Fruit fly (Drosophila melanogaster) whole organism, embryonic: ENCODE data around the gene Drs.

Experiments
- ATbp ChIP-seq: fragments of 200-800 bp; sonication (Bioruptor generic); optimal IDR thresholded peaks from 2 replicates; lab custom pipeline; 2017; ENCODE audit warnings: missing biosample characterization, mild to moderate bottlenecking, missing genetic modification characterization, missing genetic modification reagents
- Abd-B ChIP-seq: fragments of 200-800 bp; sonication (Bioruptor generic); optimal IDR thresholded peaks from 2 replicates; lab custom pipeline; 2018; ENCODE audit warnings: missing biosample characterization, mild to moderate bottlenecking, missing genetic modification characterization, moderate library complexity
- Ada2b ChIP-seq: fragments of 200-800 bp; sonication (Bioruptor generic); IDR thresholded peaks from 2 replicates; pipeline ENCODE4 v1.3.6; 2022; ENCODE audit warnings: missing biosample characterization, missing genetic modification characterization
- B-H2 ChIP-seq: fragments of 200-800 bp; sonication (Bioruptor generic); optimal IDR thresholded peaks from 2 replicates; lab custom pipeline; 2018; ENCODE audit warnings: missing biosample characterization, mild to moderate bottlenecking, missing genetic modification characterization
- CG10147 ChIP-seq: fragments of 200-800 bp; sonication (Bioruptor generic); optimal IDR thresholded peaks from 2 replicates; lab custom pipeline; 2019; ENCODE audit warnings: missing biosample characterization, mild to moderate bottlenecking, missing genetic modification characterization, moderate library complexity
- CG10209 ChIP-seq: fragments of 200-800 bp; sonication (Bioruptor generic); optimal IDR thresholded peaks from 3 replicates; lab custom pipeline; 2017; ENCODE audit warnings: missing biosample characterization, mild to moderate bottlenecking, missing genetic modification characterization, missing genetic modification reagents
- CG11560 ChIP-seq: fragments of 200-800 bp; sonication (Bioruptor generic); IDR thresholded peaks from 3 replicates; pipeline ENCODE4 v1.3.6; 2022; ENCODE audit warnings: missing biosample characterization, missing genetic modification characterization
- CG12071 ChIP-seq: fragments of 200-800 bp; sonication (Bioruptor generic); optimal IDR thresholded peaks from 3 replicates; lab custom pipeline; 2018; ENCODE audit warnings: missing biosample characterization, mild to moderate bottlenecking, missing genetic modification characterization
- CG13775 ChIP-seq: fragments of 200-800 bp; sonication (Bioruptor generic); optimal IDR thresholded peaks from 3 replicates; lab custom pipeline; 2017; ENCODE audit warnings: missing biosample characterization, mild to moderate bottlenecking, missing genetic modification characterization
- CG13894 ChIP-seq: fragments of 200-800 bp; sonication (Bioruptor generic); optimal IDR thresholded peaks from 3 replicates; lab custom pipeline; 2018; ENCODE audit warnings: missing biosample characterization, mild to moderate bottlenecking, missing genetic modification characterization, moderate library complexity
- CG14014 ChIP-seq: fragments of 200-800 bp; sonication (Bioruptor generic); IDR thresholded peaks from 2 replicates; pipeline ENCODE4 v1.3.6; 2022; ENCODE audit warnings: missing biosample characterization, missing genetic modification characterization
- CG14441 ChIP-seq: fragments of 200-800 bp; sonication (Bioruptor generic); IDR thresholded peaks from 2 replicates; pipeline ENCODE4 v1.3.6; 2022; ENCODE audit warnings: missing biosample characterization, missing genetic modification characterization
- CG15269 ChIP-seq: fragments of 200-800 bp; sonication (Bioruptor generic); optimal IDR thresholded peaks from 2 replicates; lab custom pipeline; 2018; ENCODE audit warnings: missing biosample characterization, mild to moderate bottlenecking, missing genetic modification characterization, moderate library complexity
- CG17912 ChIP-seq: fragments of 200-800 bp; sonication (Bioruptor generic); optimal IDR thresholded peaks from 2 replicates; lab custom pipeline; 2018; ENCODE audit warnings: missing biosample characterization, mild to moderate bottlenecking, missing genetic modification characterization
- CG1832 ChIP-seq: fragments of 200-800 bp; sonication (Bioruptor generic); optimal IDR thresholded peaks from 2 replicates; lab custom pipeline; 2017; ENCODE audit warnings: missing biosample characterization, mild to moderate bottlenecking, missing genetic modification characterization, inconsistent platforms
- CG2120 ChIP-seq: fragments of 200-800 bp; sonication (Bioruptor generic); optimal IDR thresholded peaks from 3 replicates; lab custom pipeline; 2016; ENCODE audit warnings: missing biosample characterization, missing genetic modification characterization
- CG3065 ChIP-seq: fragments of 200-800 bp; sonication (Bioruptor generic); optimal IDR thresholded peaks from 2 replicates; lab custom pipeline; 2016; ENCODE audit warnings: missing biosample characterization, missing genetic modification characterization
- CG33557 ChIP-seq: fragments of 200-800 bp; sonication (Bioruptor generic); optimal IDR thresholded peaks from 2 replicates; lab custom pipeline; 2019; ENCODE audit warnings: missing biosample characterization, mild to moderate bottlenecking, missing genetic modification characterization, moderate library complexity
- CG3838 ChIP-seq: fragments of 200-800 bp; sonication (Bioruptor generic); optimal IDR thresholded peaks from 3 replicates; lab custom pipeline; 2016; ENCODE audit warnings: missing biosample characterization, missing genetic modification characterization
- CG42726 ChIP-seq: fragments of 200-800 bp; sonication (Bioruptor generic); IDR thresholded peaks from 2 replicates; pipeline ENCODE4 v1.3.6; 2022; ENCODE audit warnings: missing biosample characterization, missing genetic modification characterization; ENCODE audit not compliant: partially characterized antibody
- CG6689 ChIP-seq: fragments of 200-800 bp; sonication (Bioruptor generic); IDR thresholded peaks from 2 replicates; pipeline ENCODE4 v1.3.6; 2022; ENCODE audit warnings: missing biosample characterization, missing genetic modification characterization
- CG6791 ChIP-seq: fragments of 200-800 bp; sonication (Bioruptor generic); IDR thresholded peaks from 3 replicates; pipeline ENCODE4 v1.3.6; 2022; ENCODE audit warnings: missing biosample characterization, missing genetic modification characterization; ENCODE audit not compliant: partially characterized antibody
- CG6854 ChIP-seq: fragments of 200-800 bp; sonication (Bioruptor generic); optimal IDR thresholded peaks from 3 replicates; lab custom pipeline; 2017; ENCODE audit warnings: missing biosample characterization, mild to moderate bottlenecking, missing genetic modification characterization
- CG7357 ChIP-seq: fragments of 200-800 bp; sonication (Bioruptor generic); IDR thresholded peaks from 3 replicates; pipeline ENCODE4 v1.3.6; 2022; ENCODE audit warnings: missing biosample characterization, missing genetic modification characterization
- CG7745 ChIP-seq: fragments of 200-800 bp; sonication (Bioruptor generic); optimal IDR thresholded peaks from 2 replicates; lab custom pipeline; 2018; ENCODE audit warnings: missing biosample characterization, mild to moderate bottlenecking, missing genetic modification characterization, moderate library complexity
- CG9437 ChIP-seq: fragments of 200-800 bp; sonication (Bioruptor generic); optimal IDR thresholded peaks from 2 replicates; lab custom pipeline; 2018; ENCODE audit warnings: missing biosample characterization, mild to moderate bottlenecking, missing genetic modification characterization
- CG9727 ChIP-seq: fragments of 200-800 bp; sonication (Bioruptor generic); optimal IDR thresholded peaks from 3 replicates; lab custom pipeline; 2017; ENCODE audit warnings: missing biosample characterization, mild to moderate bottlenecking, missing genetic modification characterization
- Doc2 ChIP-seq: fragments of 200-800 bp; sonication (Bioruptor generic); IDR thresholded peaks from 2 replicates; pipeline ENCODE4 v1.3.6; 2022; ENCODE audit warnings: missing biosample characterization, missing genetic modification characterization
- Ets97D ChIP-seq: fragments of 200-800 bp; sonication (Bioruptor generic); optimal IDR thresholded peaks from 3 replicates; lab custom pipeline; 2016; ENCODE audit warnings: missing biosample characterization, missing genetic modification characterization
- Hmx ChIP-seq: fragments of 200-800 bp; sonication (Bioruptor generic); optimal IDR thresholded peaks from 2 replicates; lab custom pipeline; 2016; ENCODE audit warnings: missing biosample characterization, missing genetic modification characterization
- MBD-R2 ChIP-seq: fragments of 200-800 bp; sonication (Bioruptor generic); IDR thresholded peaks from 2 replicates; pipeline ENCODE4 v1.3.6; 2022; ENCODE audit warnings: missing biosample characterization, missing genetic modification characterization
- Mad ChIP-seq: fragments of 200-800 bp; sonication (Bioruptor generic); optimal IDR thresholded peaks from 2 replicates; lab custom pipeline; 2016; ENCODE audit warnings: missing biosample characterization, missing genetic modification characterization
- Mes4 ChIP-seq: fragments of 200-800 bp; sonication (Bioruptor generic); optimal IDR thresholded peaks from 2 replicates; lab custom pipeline; 2016; ENCODE audit warnings: missing biosample characterization, missing genetic modification characterization
- Xbp1 ChIP-seq: fragments of 200-800 bp; sonication (Bioruptor generic); optimal IDR thresholded peaks from 3 replicates; lab custom pipeline; 2016; ENCODE audit warnings: missing biosample characterization, mild to moderate bottlenecking, missing genetic modification characterization
- Xrp1 ChIP-seq: fragments of 200-800 bp; sonication (Bioruptor generic); IDR thresholded peaks from 2 replicates; pipeline ENCODE4 v1.3.6; 2022; ENCODE audit warnings: missing biosample characterization, missing genetic modification characterization
- ac ChIP-seq: fragments of 200-800 bp; sonication (Bioruptor generic); optimal IDR thresholded peaks from 3 replicates; lab custom pipeline; 2017; ENCODE audit warnings: missing biosample characterization, mild to moderate bottlenecking, missing genetic modification characterization
- danr ChIP-seq: fragments of 200-800 bp; sonication (Bioruptor generic); IDR thresholded peaks from 2 replicates; pipeline ENCODE4 v1.3.6; 2022; ENCODE audit warnings: missing biosample characterization, missing genetic modification characterization
- dm ChIP-seq: fragments of 200-800 bp; sonication (Bioruptor generic); optimal IDR thresholded peaks from 3 replicates; lab custom pipeline; 2016; ENCODE audit warnings: missing biosample characterization, missing genetic modification characterization
- emc ChIP-seq: fragments of 200-800 bp; sonication (Bioruptor generic); optimal IDR thresholded peaks from 2 replicates; lab custom pipeline; 2016; ENCODE audit warnings: missing biosample characterization, missing genetic modification characterization
- gro ChIP-seq: fragments of 200-800 bp; sonication (Bioruptor generic); optimal IDR thresholded peaks from 2 replicates; lab custom pipeline; 2016; ENCODE audit warnings: missing biosample characterization, missing genetic modification characterization
- lola ChIP-seq, 3 experiments: fragments of >200 bp in 2 of 3; fragments of 200-800 bp in 1 of 3; sonication (Bioruptor generic) in 1 of 3; optimal IDR thresholded peaks; 2 replicates each; lab custom pipeline; 2017 to 2019; ENCODE audit warnings: missing biosample characterization in 3 of 3, missing genetic modification characterization in 3 of 3, mild to moderate bottlenecking in 1 of 3, moderate library complexity in 1 of 3
- nau ChIP-seq: fragments of 200-800 bp; sonication (Bioruptor generic); optimal IDR thresholded peaks from 3 replicates; lab custom pipeline; 2017; ENCODE audit warnings: missing biosample characterization, mild to moderate bottlenecking, missing genetic modification characterization, missing genetic modification reagents
- p53 ChIP-seq: fragments of 200-800 bp; sonication (Bioruptor generic); optimal IDR thresholded peaks from 2 replicates; lab custom pipeline; 2016; ENCODE audit warnings: missing biosample characterization, missing genetic modification characterization
- peb ChIP-seq: fragments of 200-800 bp; sonication (Bioruptor generic); IDR thresholded peaks from 2 replicates; pipeline ENCODE4 v1.3.6; 2022; ENCODE audit warnings: missing biosample characterization, missing genetic modification characterization
- pros ChIP-seq: fragments of 200-800 bp; sonication (Bioruptor generic); optimal IDR thresholded peaks from 3 replicates; lab custom pipeline; 2019; ENCODE audit warnings: missing biosample characterization, mild to moderate bottlenecking, missing genetic modification characterization, moderate library complexity
- repo ChIP-seq: fragments of 200-800 bp; sonication (Bioruptor generic); optimal IDR thresholded peaks from 2 replicates; lab custom pipeline; 2016; ENCODE audit warnings: missing biosample characterization, missing genetic modification characterization
- row ChIP-seq: fragments of 200-800 bp; sonication (Bioruptor generic); IDR thresholded peaks from 3 replicates; pipeline ENCODE4 v1.3.6; 2022; ENCODE audit warnings: missing biosample characterization, missing genetic modification characterization
- sr ChIP-seq: fragments of 200-800 bp; sonication (Bioruptor generic); IDR thresholded peaks from 3 replicates; pipeline ENCODE4 v1.3.6; 2022; ENCODE audit warnings: missing biosample characterization, missing genetic modification characterization
- stwl ChIP-seq: fragments of 200-800 bp; sonication (Bioruptor generic); optimal IDR thresholded peaks from 3 replicates; lab custom pipeline; 2018; ENCODE audit warnings: missing biosample characterization, mild to moderate bottlenecking, missing genetic modification characterization, moderate library complexity
- trem ChIP-seq: fragments of 200-800 bp; optimal IDR thresholded peaks from 3 replicates; lab custom pipeline; 2019; ENCODE audit warnings: missing biosample characterization, mild to moderate bottlenecking, missing genetic modification characterization, moderate library complexity
- unpg ChIP-seq: fragments of 200-800 bp; sonication (Bioruptor generic); optimal IDR thresholded peaks from 3 replicates; lab custom pipeline; 2018; ENCODE audit warnings: missing biosample characterization, mild to moderate bottlenecking, missing genetic modification characterization, moderate library complexity

Drs gene

DNA sequence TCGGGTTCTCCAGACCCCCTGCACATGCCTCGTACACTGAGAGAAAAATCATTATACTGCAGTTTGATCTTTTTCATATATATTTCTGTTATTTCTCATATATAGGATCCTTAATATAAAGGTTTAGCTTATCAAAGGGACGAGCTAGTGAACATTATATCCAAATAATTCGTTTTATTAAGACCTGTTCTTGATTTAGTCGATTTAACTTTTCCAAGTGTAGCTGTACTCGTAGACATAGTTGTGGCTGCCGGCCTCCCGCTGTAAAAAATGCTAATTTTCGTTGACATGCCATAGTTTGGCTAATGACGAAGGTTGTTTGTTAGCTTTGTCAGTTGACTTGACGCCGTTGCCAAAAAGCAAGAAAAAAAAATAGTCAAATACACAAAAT lies 13.1 kb downstream of the Drs start (continued):
- TF ChIP-seq CG3838 (GFP tag; lab: Kevin White, UChicago) = peak; percentile 24
- peak; percentile 83 for TF ChIP-seq CG14014
- peak; percentile 34 for TF ChIP-seq B-H2
- TF ChIP-seq p53 = peak; percentile 5
- no peak for TF ChIP-seq CG17912
- TF ChIP-seq CG9727 (GFP tag; lab: Kevin White, UChicago) = peak; percentile 85
- TF ChIP-seq CG7745 (tag; lab: Kevin White, UChicago) = peak; percentile 41
- peak; percentile 68 for TF ChIP-seq nau (GFP tag; lab: Kevin White, UChicago)
- peak; percentile 83 for TF ChIP-seq CG6689 (GFP tag; lab: Robert Waterston, UW)
- peak; percentile 69 for TF ChIP-seq CG3065
- peak; percentile 73 for TF ChIP-seq trem (tag; lab: Kevin White, UChicago)
- TF ChIP-seq CG11560 (tag; lab: Robert Waterston, UW) = peak; percentile 39; the same call in 1 of the 3 replicates
- peak; percentile 34 for TF ChIP-seq stwl (tag; lab: Kevin White, UChicago)
- TF ChIP-seq Doc2 = no peak
- TF ChIP-seq pros (GFP tag; lab: Kevin White, UChicago) = no peak
- TF ChIP-seq CG2120 (GFP tag; lab: Kevin White, UChicago) = peak; percentile 88
- no peak for TF ChIP-seq CG1832
- TF ChIP-seq CG10209 (GFP tag; lab: Kevin White, UChicago) = peak; percentile 77
- peak; percentile 76 for TF ChIP-seq Mad (GFP tag; lab: Kevin White, UChicago)
- TF ChIP-seq CG13775 (GFP tag; lab: Kevin White, UChicago) = peak; percentile 77
- peak; percentile 93 for TF ChIP-seq CG13894
- TF ChIP-seq Mes4 = peak; percentile 59
- peak; percentile 87 for TF ChIP-seq ATbp (GFP tag; lab: Kevin White, UChicago)
- TF ChIP-seq CG9437 (GFP tag; lab: Kevin White, UChicago) = peak; percentile 69
- TF ChIP-seq emc = peak; percentile 41
- TF ChIP-seq MBD-R2 (GFP tag; lab: Robert Waterston, UW) = peak; percentile 46; the same call in 1 of the 2 replicates
- TF ChIP-seq ac (GFP tag; lab: Kevin White, UChicago) = peak; percentile 45
- TF ChIP-seq lola (GFP tag; optimal IDR thresholded peaks at IDR 0.05; lab: Kevin White, UChicago) = peak in 1 of 3 experiments; percentile 90
- peak; percentile 56 for TF ChIP-seq Hmx (GFP tag; lab: Kevin White, UChicago)
- peak; percentile 68 for TF ChIP-seq peb
- TF ChIP-seq Ada2b (GFP tag; lab: Robert Waterston, UW) = peak; percentile 91
- TF ChIP-seq unpg (GFP tag; lab: Kevin White, UChicago) = peak; percentile 91
- TF ChIP-seq sr (GFP tag; lab: Robert Waterston, UW) = no peak; the same call in 2 of the 3 replicates
- TF ChIP-seq CG6791 (GFP tag; lab: Robert Waterston, UW) = no peak
- TF ChIP-seq CG15269 = peak; percentile 89
- peak; percentile 85 for TF ChIP-seq gro (GFP tag; lab: Kevin White, UChicago)
- peak; percentile 83 for TF ChIP-seq Abd-B (GFP tag; lab: Kevin White, UChicago)
- peak; percentile 89 for TF ChIP-seq row (GFP tag; lab: Robert Waterston, UW)
- peak; percentile 77 for TF ChIP-seq danr
- peak; percentile 49 for TF ChIP-seq Ets97D
- TF ChIP-seq Xbp1 = peak; percentile 85
- peak; percentile 71 for TF ChIP-seq CG7357 (GFP tag; lab: Robert Waterston, UW)
- TF ChIP-seq CG33557 (GFP tag; lab: Kevin White, UChicago) = peak; percentile 79
- peak; percentile 92 for TF ChIP-seq Xrp1 (GFP tag; lab: Robert Waterston, UW)
- peak; percentile 65 for TF ChIP-seq repo
- peak; percentile 70 for TF ChIP-seq CG12071 (GFP tag; lab: Kevin White, UChicago)
- TF ChIP-seq CG14441 = peak; percentile 87
- TF ChIP-seq CG42726 = no peak
- peak; percentile 88 for TF ChIP-seq CG10147 (GFP tag; lab: Kevin White, UChicago)
- TF ChIP-seq dm (GFP tag; lab: Kevin White, UChicago) = peak; percentile 33
- TF ChIP-seq CG6854 (GFP tag; lab: Kevin White, UChicago) = peak; percentile 69
